Worm (Caenorhabditis elegans) whole organism, L1 larva: ENCODE results near the gene fbxa-215.

Experiments
- blmp-1 ChIP-seq: fragments of 150-350 bp; optimal IDR thresholded peaks from 2 replicates; lab custom pipeline; 2014; ENCODE audit warnings: missing biosample characterization, missing genetic modification characterization
- ces-1 ChIP-seq: fragments of 150-350 bp; optimal IDR thresholded peaks from 2 replicates; lab custom pipeline; 2014; ENCODE audit warnings: missing biosample characterization, missing genetic modification reagents, missing genetic modification characterization
- efl-3 ChIP-seq: fragments of 200-800 bp; sonication (Bioruptor generic); optimal IDR thresholded peaks from 2 replicates; lab custom pipeline; 2018; ENCODE audit warnings: mild to moderate bottlenecking, missing genetic modification characterization, missing compliant biosample characterization
- fkh-10 ChIP-seq: sonication (generic microtip); optimal IDR thresholded peaks from 2 replicates; lab custom pipeline; 2017; ENCODE audit warnings: missing biosample characterization, missing genetic modification reagents, missing genetic modification characterization
- fos-1 ChIP-seq: fragments of 150-350 bp; optimal IDR thresholded peaks from 2 replicates; lab custom pipeline; 2014; ENCODE audit warnings: missing biosample characterization, missing genetic modification characterization
- lir-3 ChIP-seq: sonication (generic microtip); optimal IDR thresholded peaks from 2 replicates; lab custom pipeline; 2016; ENCODE audit warnings: mild to moderate bottlenecking, missing genetic modification characterization, moderate library complexity, missing compliant biosample characterization; ENCODE audit not compliant: poor library complexity
- mab-9 ChIP-seq: fragments of 200-800 bp; sonication (Bioruptor generic); IDR thresholded peaks from 2 replicates; pipeline ENCODE4 v1.3.6; 2022; ENCODE audit warnings: missing genetic modification reagents, missing genetic modification characterization, missing compliant biosample characterization
- nhr-11 ChIP-seq: fragments of 150-350 bp; optimal IDR thresholded peaks from 2 replicates; lab custom pipeline; 2014; ENCODE audit warnings: missing biosample characterization, missing genetic modification characterization
- nhr-19 ChIP-seq: fragments of 200-800 bp; sonication (Bioruptor generic); conservative IDR thresholded peaks from 2 replicates; pipeline ENCODE4 v1.3.6; 2022; ENCODE audit warnings: missing genetic modification characterization, missing compliant biosample characterization
- nhr-237 ChIP-seq: fragments of 150-350 bp; optimal IDR thresholded peaks from 2 replicates; lab custom pipeline; 2014; ENCODE audit warnings: missing biosample characterization, missing genetic modification characterization
- nhr-76 ChIP-seq: sonication (generic microtip); optimal IDR thresholded peaks from 2 replicates; lab custom pipeline; 2017; ENCODE audit warnings: missing biosample characterization, missing genetic modification characterization
- unc-62 ChIP-seq: fragments of 150-350 bp; optimal IDR thresholded peaks from 2 replicates; lab custom pipeline; 2014; ENCODE audit warnings: missing biosample characterization, missing genetic modification reagents, missing genetic modification characterization
- xbp-1 ChIP-seq: sonication (generic microtip); optimal IDR thresholded peaks from 2 replicates; lab custom pipeline; 2016; ENCODE audit warnings: missing genetic modification characterization, missing compliant biosample characterization

DNA sequence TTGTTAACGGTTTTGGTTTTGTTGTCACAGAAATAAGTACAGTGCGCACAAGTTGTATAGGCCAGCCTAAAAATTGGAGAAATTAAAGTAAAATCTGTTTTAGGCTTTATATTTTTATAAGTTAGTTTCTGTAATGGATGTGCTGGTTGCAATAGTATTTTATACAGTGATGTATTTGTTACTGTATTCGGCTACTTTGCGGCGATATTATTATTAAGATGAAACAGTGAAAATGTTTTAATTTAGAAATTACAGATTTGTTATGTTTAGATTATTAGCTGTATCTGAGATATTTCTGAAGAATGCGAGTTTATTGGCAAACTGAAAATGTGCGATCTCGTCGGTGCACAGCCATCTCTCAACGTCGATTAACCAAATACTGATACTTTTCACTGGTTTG is 19.2 kb downstream of the fbxa-215 start, which contains the start of gene ule-4:
- no peak for TF ChIP-seq fos-1 (tag; lab: Kevin White, UChicago)
- no peak for TF ChIP-seq blmp-1
- TF ChIP-seq unc-62 (GFP tag; lab: Kevin White, UChicago): no peak
- no peak for TF ChIP-seq ces-1 (GFP tag; lab: Kevin White, UChicago)
- no peak for TF ChIP-seq efl-3 (GFP tag; lab: Kevin White, UChicago)
- TF ChIP-seq nhr-19: no peak
- TF ChIP-seq mab-9 (GFP tag; lab: Robert Waterston, UW): no peak
- no peak for TF ChIP-seq nhr-11 (tag; lab: Kevin White, UChicago)
- TF ChIP-seq nhr-237 (tag; lab: Kevin White, UChicago): no peak
- no peak for TF ChIP-seq nhr-76
- no peak for TF ChIP-seq xbp-1
- TF ChIP-seq lir-3 (tag; lab: Kevin White, UChicago): no peak
- no peak for TF ChIP-seq fkh-10 (GFP tag; lab: Kevin White, UChicago)
